Fruit fly (Drosophila melanogaster) whole organism: Measurements from ENCODE around the gene Gr93d.

ENCODE experiments used
- CG8478 ChIP-seq: fragments of >200 bp; optimal IDR thresholded peaks from 2 replicates; lab custom pipeline; 2018; ENCODE audit warnings: inconsistent platforms
- Dll ChIP-seq: fragments of >200 bp; optimal IDR thresholded peaks from 2 replicates; lab custom pipeline; 2017
- EcR ChIP-seq, 2 experiments: fragments of >200 bp; optimal IDR thresholded peaks; 2 replicates each; lab custom pipeline; 2017; ENCODE audit warnings: missing biosample characterization in 2 of 2, missing genetic modification characterization in 2 of 2, missing genetic modification reagents in 2 of 2
- pan ChIP-seq: fragments of >200 bp; optimal IDR thresholded peaks from 2 replicates; lab custom pipeline; 2017
- psq ChIP-seq: fragments of >200 bp; optimal IDR thresholded peaks from 2 replicates; lab custom pipeline; 2017
- usp ChIP-seq: fragments of >200 bp; optimal IDR thresholded peaks from 2 replicates; lab custom pipeline; 2017; ENCODE audit warnings: missing biosample characterization, missing genetic modification characterization, mixed read lengths

Gr93d gene

DNA sequence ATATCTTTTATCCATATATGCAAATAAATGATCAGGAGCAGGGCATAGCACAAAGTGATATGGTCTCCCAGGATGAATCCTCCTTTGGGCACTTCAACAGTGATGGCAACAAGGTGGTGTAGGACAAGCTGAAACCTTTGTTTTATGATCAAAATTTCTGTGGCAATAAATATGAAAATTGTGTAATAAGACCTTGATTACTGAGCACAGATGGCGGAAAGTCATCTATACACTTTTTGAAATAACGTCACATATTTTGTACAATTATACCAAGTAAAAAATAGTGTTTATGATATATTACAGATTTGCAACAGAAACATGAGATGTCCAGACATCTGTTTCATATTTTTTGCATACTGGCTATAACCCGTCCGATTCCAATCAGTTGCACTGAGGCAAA, 34.1 kb upstream of the Gr93d start, which contains the start of gene CG31465:
Gene CG31465, plus strand, starts transcription at position 301 of the 400 bp plus-strand sequence.
- no peak for TF ChIP-seq psq

DNA sequence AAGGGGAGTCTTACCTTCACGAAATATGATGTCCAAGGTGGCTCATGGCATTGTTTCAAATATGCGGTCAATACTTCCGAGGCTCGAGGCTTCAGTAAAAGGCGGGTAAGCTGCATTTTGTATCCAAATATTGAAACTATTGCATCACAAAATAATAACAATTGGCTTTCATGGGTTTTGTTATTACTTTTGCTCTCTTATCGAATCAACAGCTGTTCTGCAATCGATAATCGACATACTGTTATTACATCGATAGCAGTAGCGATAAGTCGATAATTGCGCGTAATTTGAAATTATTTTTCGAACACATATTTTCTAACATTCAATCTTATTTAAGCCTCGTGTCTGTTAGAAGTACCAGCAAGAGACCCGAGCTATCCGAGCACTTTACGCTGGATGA, 32.0 kb upstream of the Gr93d start, which contains the start of gene CG34148:
Gene CG34148, minus strand, starts transcription at position 214 of the 400 bp plus-strand sequence.
- TF ChIP-seq usp (GFP tag; lab: Kevin White, UChicago) (no peak), CG8478 (lab: Kevin White, UChicago) (no peak), psq (no peak), EcR (GFP tag; optimal IDR thresholded peaks at IDR 0.05; lab: Kevin White, UChicago) (no peak), Dll (no peak), pan (no peak)

DNA sequence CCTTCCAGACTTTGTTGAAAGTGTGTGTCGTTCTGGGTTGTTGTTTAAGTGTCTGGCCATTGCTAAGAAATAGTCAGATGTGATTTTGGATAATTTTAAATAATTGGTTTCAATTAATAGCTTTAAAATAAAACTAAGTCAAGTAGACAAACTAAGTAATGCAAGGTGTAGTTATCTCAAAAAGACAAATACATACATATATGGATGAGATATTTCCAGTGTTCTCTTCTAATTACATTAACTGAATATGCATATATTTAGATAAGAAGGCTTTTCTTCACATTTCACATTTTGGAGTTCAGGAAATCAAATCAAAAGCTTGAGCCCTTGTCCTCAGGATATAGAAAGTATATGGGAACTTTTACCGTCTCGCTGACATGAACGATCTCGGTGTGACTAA, 31.2 kb upstream of the Gr93d start, which contains the start of gene P5CDh2:
Gene P5CDh2, plus strand, starts transcription at position 301 of the 400 bp plus-strand sequence.
- TF ChIP-seq Dll (no peak), usp (GFP tag; lab: Kevin White, UChicago) (no peak), CG8478 (lab: Kevin White, UChicago) (no peak), psq (no peak), pan (no peak), EcR (GFP tag; optimal IDR thresholded peaks at IDR 0.05; lab: Kevin White, UChicago) (no peak)

DNA sequence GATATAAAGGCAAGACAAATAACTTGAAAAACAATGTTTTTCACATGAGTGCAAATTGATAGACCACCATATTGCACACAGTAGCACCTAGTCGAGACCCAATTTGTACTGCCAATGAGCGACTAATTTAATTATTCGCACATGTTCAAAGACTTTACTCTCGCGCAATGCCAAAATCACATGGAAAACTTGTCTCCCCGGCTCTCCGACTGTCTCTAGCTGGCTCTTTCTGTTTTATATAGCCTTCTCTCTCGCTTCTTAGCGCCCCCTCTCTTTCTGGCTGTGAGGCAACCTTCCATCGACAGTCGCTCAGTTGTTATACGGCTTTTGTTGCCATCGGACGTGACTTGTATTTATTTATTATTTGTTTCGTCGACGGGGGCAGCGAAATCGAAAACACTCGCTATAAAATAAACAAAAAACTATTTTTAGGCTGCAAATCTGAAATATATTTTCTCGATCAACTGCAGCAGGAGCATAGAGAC, 28.6 kb upstream of the Gr93d start, which contains the start of gene CG6656:
Gene CG6656, plus strand, starts transcription at position 312 of the 485 bp plus-strand sequence.
- TF ChIP-seq pan (peak; percentile 72), psq (no peak), CG8478 (lab: Kevin White, UChicago) (peak; percentile 68)

DNA sequence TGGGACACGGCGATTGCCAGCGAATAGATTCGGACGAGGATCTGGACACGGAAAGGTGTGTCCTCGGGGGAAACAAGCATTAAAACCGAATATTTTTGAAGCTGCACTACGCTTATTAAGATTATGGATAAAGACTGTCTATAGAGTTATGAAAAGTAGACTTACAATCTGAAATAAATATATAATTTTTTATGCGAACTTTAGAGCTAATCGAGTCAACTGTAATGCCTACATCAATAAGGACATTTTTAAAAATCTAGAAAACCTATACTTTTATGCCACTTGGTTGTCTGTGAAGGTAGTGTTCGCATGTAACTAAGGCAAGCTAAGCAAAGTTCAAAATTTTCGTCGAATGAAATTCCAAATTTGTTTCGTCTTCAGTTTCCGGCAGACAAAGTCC, 27.0 kb upstream of the Gr93d start, which contains the start of gene CG31178:
Gene CG31178, plus strand, starts transcription at position 301 of the 400 bp plus-strand sequence.
- no peak for TF ChIP-seq pan
- TF ChIP-seq psq, result no peak
- no peak for TF ChIP-seq CG8478 (lab: Kevin White, UChicago)
- TF ChIP-seq EcR (GFP tag; optimal IDR thresholded peaks at IDR 0.05; lab: Kevin White, UChicago), result no peak

DNA sequence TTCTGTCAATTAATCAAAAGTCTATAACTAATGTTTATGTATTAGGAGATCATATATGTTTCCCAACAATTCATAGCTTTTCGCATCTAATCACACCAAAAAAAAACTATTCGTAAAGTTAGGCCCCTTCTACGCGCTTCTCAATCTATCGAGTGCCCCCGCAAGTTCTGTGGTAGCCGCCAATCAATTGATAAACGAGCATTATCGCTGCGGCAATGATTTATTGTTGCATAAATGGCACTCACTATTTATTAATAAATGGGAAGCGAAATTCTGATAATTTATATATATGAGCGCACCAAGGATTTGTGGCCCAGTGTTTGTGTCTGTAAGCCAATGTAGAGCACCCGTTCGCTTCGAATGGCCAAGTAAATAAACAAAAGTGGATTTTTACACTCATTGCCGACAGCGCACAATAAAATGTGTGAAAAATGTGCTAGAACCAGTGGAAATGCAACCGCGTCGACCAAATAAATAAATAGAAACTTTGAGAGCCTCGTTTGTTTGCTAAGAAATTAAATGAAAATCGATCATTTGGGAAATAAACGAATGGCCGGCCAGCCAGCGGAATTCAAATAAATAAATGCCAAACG, 25.0 kb upstream of the Gr93d start:
- TF ChIP-seq CG8478 (lab: Kevin White, UChicago) (no peak), psq (no peak), EcR (GFP tag; optimal IDR thresholded peaks at IDR 0.05; lab: Kevin White, UChicago) (no peak), usp (GFP tag; lab: Kevin White, UChicago) (no peak), pan (no peak), Dll (no peak)

DNA sequence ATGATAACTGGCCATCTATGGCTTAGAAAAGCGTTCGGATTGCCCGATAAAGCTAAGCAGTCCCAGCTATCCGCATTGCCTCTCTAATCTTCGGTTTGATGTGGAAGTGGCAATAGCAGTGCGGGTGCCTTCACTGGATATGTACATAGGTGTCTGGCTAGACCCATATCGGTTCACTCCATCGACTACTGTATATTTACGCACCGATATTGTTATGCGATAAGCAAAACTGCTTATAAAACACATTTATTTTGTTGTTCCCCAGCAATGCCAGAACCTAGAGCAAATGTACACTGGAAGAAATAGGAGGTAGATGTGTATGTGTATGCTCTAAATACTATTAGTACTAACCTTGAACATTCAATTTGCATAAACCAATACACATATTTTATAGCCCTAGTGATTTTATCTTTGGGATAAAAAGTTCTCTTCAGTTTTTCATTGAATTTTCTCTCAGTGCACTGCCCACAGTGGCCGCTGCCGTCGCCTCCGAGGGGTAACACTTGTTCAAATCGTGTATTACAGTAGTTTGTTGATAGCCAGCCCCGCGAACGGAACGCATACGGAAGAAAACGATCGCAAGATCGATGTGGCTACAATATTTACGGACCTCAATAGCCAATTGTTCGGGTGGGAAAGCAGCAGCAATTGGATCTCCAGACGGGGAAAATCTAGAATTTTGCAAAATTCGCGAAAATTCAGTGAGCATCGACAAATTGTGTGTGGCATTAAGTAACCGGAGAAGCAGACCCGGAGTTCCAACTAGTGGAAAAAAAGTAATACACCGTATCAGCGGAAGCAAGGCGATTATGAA, 23.9 kb upstream of the Gr93d start, which contains the start of gene CG31431:
Gene CG31431, plus strand, starts transcription at position 524 of the 814 bp plus-strand sequence.
- TF ChIP-seq pan (no peak), psq (no peak), EcR (GFP tag; optimal IDR thresholded peaks at IDR 0.05; lab: Kevin White, UChicago) (no peak), usp (GFP tag; lab: Kevin White, UChicago) (no peak), Dll (no peak), CG8478 (lab: Kevin White, UChicago) (no peak)

DNA sequence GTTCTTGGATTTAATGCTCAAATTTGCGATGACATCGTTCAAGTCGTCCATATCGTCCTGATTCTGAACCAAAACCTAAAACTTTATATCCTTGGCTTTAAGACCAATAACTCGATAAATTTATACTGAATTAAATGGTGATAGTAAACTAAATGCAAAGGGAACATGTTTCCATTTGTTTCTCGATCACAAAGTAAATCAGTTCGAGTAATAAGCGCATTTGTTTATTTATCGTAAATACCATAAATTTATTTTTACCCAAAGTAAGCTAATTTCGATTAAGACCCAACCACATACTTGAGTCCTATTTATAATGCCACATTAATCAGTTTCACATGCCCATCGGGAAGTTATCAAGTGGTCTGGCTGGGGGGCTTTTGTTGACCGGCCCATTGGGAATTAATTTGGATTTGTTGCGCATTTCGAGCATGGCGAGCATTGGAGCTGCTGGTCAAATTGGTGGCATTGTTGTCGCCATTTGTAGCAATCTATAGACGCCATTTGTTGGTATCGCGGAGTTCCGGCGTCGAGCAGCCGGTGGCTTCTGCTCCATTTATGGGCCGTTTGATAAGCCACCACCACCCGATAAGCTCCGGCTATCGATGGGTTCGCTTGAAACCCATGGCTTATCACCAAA, 23.1 kb upstream of the Gr93d start, which contains the start of gene CG31174:
Gene CG31174, minus strand, starts transcription at position 51 of the 637 bp plus-strand sequence.
- TF ChIP-seq EcR (GFP tag; optimal IDR thresholded peaks at IDR 0.05; lab: Kevin White, UChicago), result no peak
- no peak for TF ChIP-seq usp (GFP tag; lab: Kevin White, UChicago)
- TF ChIP-seq psq, result no peak
- no peak for TF ChIP-seq Dll
- TF ChIP-seq CG8478 (lab: Kevin White, UChicago), result no peak
- no peak for TF ChIP-seq pan

DNA sequence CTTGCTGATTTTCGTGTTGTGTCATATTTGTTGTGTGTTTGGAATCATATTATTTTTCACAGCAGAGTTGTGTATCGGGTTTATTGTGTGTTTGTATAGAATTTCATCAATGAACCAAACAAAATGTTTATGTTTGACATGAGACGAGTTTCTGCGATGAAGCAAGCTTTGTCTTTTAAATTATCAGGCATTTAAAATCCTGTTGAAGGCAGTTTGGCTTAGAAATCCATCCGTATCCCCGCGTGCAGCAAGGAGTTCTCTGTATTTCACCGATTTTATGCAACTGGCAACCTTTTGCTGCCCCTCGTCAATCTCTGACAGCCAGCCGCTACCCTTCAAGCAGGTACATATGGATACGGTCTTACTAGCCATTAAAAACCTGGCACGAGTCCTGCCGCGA, 21.4 kb upstream of the Gr93d start, which contains the start of the genes CG6569 and Cby:
Gene CG6569, minus strand, starts transcription at position 101 of the 400 bp plus-strand sequence.
Gene Cby, plus strand, starts transcription at position 185 of the 400 bp plus-strand sequence.
- TF ChIP-seq Dll (no peak), EcR (GFP tag; optimal IDR thresholded peaks at IDR 0.05; lab: Kevin White, UChicago) (no peak), pan (no peak), psq (no peak), usp (GFP tag; lab: Kevin White, UChicago) (no peak), CG8478 (lab: Kevin White, UChicago) (no peak)

DNA sequence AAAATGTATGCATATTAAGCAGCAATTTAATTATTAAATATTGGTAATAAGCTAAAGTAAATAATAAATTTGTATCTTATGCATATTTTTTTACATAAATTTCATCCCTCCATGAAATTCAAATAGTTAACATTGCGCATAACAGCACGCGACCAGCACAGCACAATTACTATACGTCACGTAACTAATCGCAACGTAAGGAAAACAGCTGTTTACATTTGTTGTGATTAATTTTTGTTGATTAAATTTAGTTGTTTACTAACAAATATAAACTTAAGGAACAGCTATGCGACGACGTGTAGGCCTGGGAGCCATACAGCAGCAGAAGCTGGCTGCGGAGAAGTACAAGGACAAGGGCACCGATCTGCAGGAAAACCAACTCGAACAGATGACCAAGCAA, 18.5 kb upstream of the Gr93d start, which contains the start of gene lsn:
Gene lsn, plus strand, starts transcription at position 177 of the 400 bp plus-strand sequence.
- TF ChIP-seq usp (GFP tag; lab: Kevin White, UChicago) (no peak), CG8478 (lab: Kevin White, UChicago) (no peak), Dll (no peak), psq (no peak), EcR (GFP tag; optimal IDR thresholded peaks at IDR 0.05; lab: Kevin White, UChicago) (no peak), pan (no peak)

DNA sequence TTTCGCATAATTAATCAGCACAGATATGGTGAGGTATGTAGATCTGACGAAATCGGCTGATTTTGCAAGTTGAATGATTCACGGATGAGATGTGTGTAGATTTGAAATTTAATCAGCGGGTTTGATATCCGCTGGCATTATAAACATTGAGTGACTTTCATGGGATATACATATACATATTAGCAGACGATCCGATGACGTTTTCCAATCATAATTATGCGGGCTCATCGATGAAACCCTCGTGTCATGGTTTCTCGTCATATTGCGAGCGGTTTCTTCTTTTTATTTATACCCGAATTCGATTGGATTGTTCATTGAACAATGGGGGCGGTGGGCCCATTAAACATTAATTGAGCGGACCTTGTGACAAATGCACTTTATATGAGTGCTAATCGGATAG, 18.0 kb upstream of the Gr93d start:
- TF ChIP-seq EcR (GFP tag; optimal IDR thresholded peaks at IDR 0.05; lab: Kevin White, UChicago) (no peak), CG8478 (lab: Kevin White, UChicago) (no peak), pan (no peak), psq (no peak)

DNA sequence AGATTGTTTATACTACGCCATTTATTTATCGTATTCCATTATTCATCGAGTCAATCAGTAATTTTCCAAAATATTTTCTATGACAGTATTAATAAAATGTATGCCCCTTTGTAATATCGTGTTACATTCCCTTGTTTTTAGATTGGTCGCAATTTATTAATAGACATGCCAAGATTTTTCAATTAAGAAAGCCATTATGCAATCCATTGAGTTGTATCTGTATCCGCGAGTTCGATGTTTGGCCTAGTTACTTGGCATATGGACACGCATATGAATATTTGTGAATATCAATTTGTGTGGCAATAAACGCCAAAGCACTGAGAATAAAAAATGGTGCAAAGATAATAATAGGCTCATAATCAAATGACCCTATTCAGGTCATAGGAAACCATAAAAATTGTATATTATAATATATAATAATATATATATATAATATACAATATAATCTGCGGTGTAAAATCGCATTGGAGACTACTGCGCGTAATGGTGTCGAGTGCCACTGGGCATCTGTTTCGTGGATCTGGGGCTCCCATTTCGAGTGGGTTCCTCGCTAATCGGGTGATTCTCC, 17.4 kb upstream of the Gr93d start:
- TF ChIP-seq usp (GFP tag; lab: Kevin White, UChicago), result no peak
- TF ChIP-seq EcR (GFP tag; optimal IDR thresholded peaks at IDR 0.05; lab: Kevin White, UChicago), result no peak
- TF ChIP-seq CG8478 (lab: Kevin White, UChicago), result no peak
- no peak for TF ChIP-seq psq
- no peak for TF ChIP-seq pan
- no peak for TF ChIP-seq Dll
